Worm (Caenorhabditis elegans): Measurements from ENCODE around the gene F38E1.3.

ce11 chrV:8355435-8356212 lies 20.3 kb upstream of the F38E1.3 start, which contains the start of gene mom-2:
- no peak for TF ChIP-seq lin-15B (tag; optimal IDR thresholded peaks at IDR 0.05)
- TF ChIP-seq pqm-1 (tag; optimal IDR thresholded peaks at IDR 0.05), result no peak
- TF ChIP-seq C34B4.2 (tag; optimal IDR thresholded peaks at IDR 0.05), result no peak
- TF ChIP-seq fkh-4 (tag; optimal IDR thresholded peaks at IDR 0.05; ENCODE audit: borderline replicate concordance), result no peak
- TF ChIP-seq unc-62 (GFP tag; optimal IDR thresholded peaks at IDR 0.05), result no peak
- TF ChIP-seq nhr-90 (tag; optimal IDR thresholded peaks at IDR 0.05; ENCODE audit: poor library complexity), result no peak

Data from whole organism, L1 larva.